Worm (Caenorhabditis elegans) whole organism, late embryonic: ENCODE data around the gene act-5.

Experiments
- ceh-14 ChIP-seq: sonication (generic microtip); optimal IDR thresholded peaks from 2 replicates; lab custom pipeline; 2016; ENCODE audit warnings: missing genotype, missing genetic modification characterization, missing compliant biosample characterization
- ceh-19 ChIP-seq: fragments of 200-800 bp; sonication (Bioruptor generic); optimal IDR thresholded peaks from 2 replicates; lab custom pipeline; 2018; ENCODE audit warnings: mild to moderate bottlenecking, missing genetic modification characterization, missing compliant biosample characterization
- ceh-34 ChIP-seq: sonication (generic microtip); optimal IDR thresholded peaks from 2 replicates; lab custom pipeline; 2016; ENCODE audit warnings: mild to moderate bottlenecking, missing genetic modification characterization, missing compliant biosample characterization
- dve-1 ChIP-seq: sonication (generic microtip); optimal IDR thresholded peaks from 2 replicates; lab custom pipeline; 2017; ENCODE audit warnings: antibody characterized with exemption, mild to moderate bottlenecking, missing genetic modification characterization, missing compliant biosample characterization
- fkh-10 ChIP-seq: fragments of 150-350 bp; optimal IDR thresholded peaks from 2 replicates; lab custom pipeline; 2014; ENCODE audit warnings: missing biosample characterization, missing genetic modification reagents, missing genetic modification characterization
- hlh-8 ChIP-seq: sonication (generic microtip); optimal IDR thresholded peaks from 2 replicates; lab custom pipeline; 2016; ENCODE audit warnings: missing genotype, missing genetic modification characterization, missing compliant biosample characterization
- mec-3 ChIP-seq: sonication (generic microtip); optimal IDR thresholded peaks from 2 replicates; lab custom pipeline; 2016; ENCODE audit warnings: borderline replicate concordance, missing genetic modification characterization, missing compliant biosample characterization
- nhr-11 ChIP-seq: fragments of 150-350 bp; optimal IDR thresholded peaks from 2 replicates; lab custom pipeline; 2014; ENCODE audit warnings: missing biosample characterization, missing genetic modification characterization
- pag-3 ChIP-seq: sonication (generic microtip); optimal IDR thresholded peaks from 2 replicates; lab custom pipeline; 2016; ENCODE audit warnings: missing compliant biosample characterization, missing genetic modification characterization, borderline replicate concordance
- pha-4 ChIP-seq: fragments of 150-350 bp; optimal IDR thresholded peaks from 2 replicates; lab custom pipeline; 2018; ENCODE audit warnings: missing biosample characterization, missing genetic modification reagents, missing genetic modification characterization
- ztf-16 ChIP-seq: sonication (generic microtip); optimal IDR thresholded peaks from 2 replicates; lab custom pipeline; 2017; ENCODE audit warnings: missing genetic modification characterization, missing compliant biosample characterization

DNA sequence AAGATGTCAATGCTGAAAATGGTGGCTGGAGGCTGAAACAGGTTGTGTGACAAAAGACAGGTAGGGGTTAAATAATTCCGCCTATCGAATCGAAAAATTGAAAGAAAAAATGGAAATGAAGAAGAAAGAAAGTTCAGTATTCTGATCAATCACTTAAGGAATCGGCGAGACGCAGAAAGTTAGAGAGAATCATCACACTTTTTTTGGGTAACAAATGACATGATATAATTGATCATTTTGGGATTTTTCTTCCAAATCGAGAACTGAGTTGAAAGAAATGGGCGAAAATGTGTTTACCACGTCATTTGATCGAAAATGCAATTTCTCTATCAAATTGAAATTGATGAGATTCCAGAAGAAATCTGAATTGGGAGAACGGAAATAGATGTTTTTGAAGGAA is 49.8 kb downstream of the act-5 start:
- no peak for TF ChIP-seq dve-1 (tag; lab: Kevin White, UChicago)
- TF ChIP-seq ceh-19 (GFP tag; lab: Kevin White, UChicago) = no peak
- no peak for TF ChIP-seq pag-3 (tag; lab: Kevin White, UChicago)
- no peak for TF ChIP-seq ceh-34 (tag; lab: Kevin White, UChicago)
- TF ChIP-seq hlh-8 (tag; lab: Kevin White, UChicago) = no peak
- TF ChIP-seq pha-4 (tag; lab: Kevin White, UChicago) = no peak
- TF ChIP-seq nhr-11 (tag; lab: Kevin White, UChicago) = no peak
- TF ChIP-seq ztf-16 (tag; lab: Kevin White, UChicago) = no peak
- TF ChIP-seq fkh-10 (GFP tag; lab: Kevin White, UChicago) = no peak
- no peak for TF ChIP-seq ceh-14 (tag; lab: Kevin White, UChicago)
- no peak for TF ChIP-seq mec-3
